Fruit fly (Drosophila melanogaster): ENCODE measurements around the gene CG14115.
A peak's percentile ranks its signal among the peaks of the same experiment; 100 is the strongest.

CG14115 gene

dm6 chr3L:13022160-13022853, 38.9 kb downstream of the CG14115 start, which contains the start of gene Adk2 (continued):
- TF ChIP-seq ttk (GFP tag; IDR thresholded peaks at IDR 0.05): peak; percentile 24; the same call in 1 of the 2 replicates
- TF ChIP-seq h (optimal IDR thresholded peaks at IDR 0.05): no peak
- TF ChIP-seq CG16813 (GFP tag; IDR thresholded peaks at IDR 0.05; ENCODE audit: partially characterized antibody): no peak; the same call in 2 of the 3 replicates
- TF ChIP-seq CG13624 (GFP tag; optimal IDR thresholded peaks at IDR 0.05): no peak
- no peak for TF ChIP-seq odd (GFP tag; optimal IDR thresholded peaks at IDR 0.05)
- TF ChIP-seq CG17385 (GFP tag; optimal IDR thresholded peaks at IDR 0.05): no peak
- no peak for TF ChIP-seq zen2 (GFP tag; IDR thresholded peaks at IDR 0.05; ENCODE audit: partially characterized antibody)
- no peak for TF ChIP-seq nau (GFP tag; optimal IDR thresholded peaks at IDR 0.05)
- TF ChIP-seq HmgZ (tag; optimal IDR thresholded peaks at IDR 0.05): no peak
- peak; percentile 89 for TF ChIP-seq cg (GFP tag; optimal IDR thresholded peaks at IDR 0.05)
- no peak for TF ChIP-seq CG9817 (tag; optimal IDR thresholded peaks at IDR 0.05)
- no peak for TF ChIP-seq CG4617 (GFP tag; optimal IDR thresholded peaks at IDR 0.05; ENCODE audit: borderline replicate concordance)
- TF ChIP-seq crp (GFP tag; optimal IDR thresholded peaks at IDR 0.05): no peak
- TF ChIP-seq CG2875 (GFP tag; optimal IDR thresholded peaks at IDR 0.05): no peak
- TF ChIP-seq Sin3A (optimal IDR thresholded peaks at IDR 0.05): no peak
- no peak for TF ChIP-seq disco-r (GFP tag; optimal IDR thresholded peaks at IDR 0.05)
- no peak for TF ChIP-seq bab2 (GFP tag; optimal IDR thresholded peaks at IDR 0.05)
- no peak for TF ChIP-seq Camta (GFP tag; optimal IDR thresholded peaks at IDR 0.05)
- TF ChIP-seq CG7372 (GFP tag; IDR thresholded peaks at IDR 0.05): peak; percentile 8; the same call in 1 of the 2 replicates
- no peak for TF ChIP-seq yki (optimal IDR thresholded peaks at IDR 0.05)
- TF ChIP-seq CG8359 (GFP tag; optimal IDR thresholded peaks at IDR 0.05; ENCODE audit: borderline replicate concordance): no peak
- peak; percentile 23; the same call in 1 of the 2 replicates for TF ChIP-seq sob (GFP tag; IDR thresholded peaks at IDR 0.05)
- no peak for TF ChIP-seq lov (optimal IDR thresholded peaks at IDR 0.05)
- TF ChIP-seq lov (GFP tag; IDR thresholded peaks at IDR 0.05): no peak
- no peak for TF ChIP-seq CG6254 (GFP tag; optimal IDR thresholded peaks at IDR 0.05)
- TF ChIP-seq CG3847 (GFP tag; IDR thresholded peaks at IDR 0.05): no peak; the same call in 1 of the 2 replicates
- peak; percentile 15; the same call in 1 of the 2 replicates for TF ChIP-seq Rx (GFP tag; IDR thresholded peaks at IDR 0.05)
- no peak for TF ChIP-seq grau (tag; optimal IDR thresholded peaks at IDR 0.05)
- no peak for TF ChIP-seq CG14050 (GFP tag; IDR thresholded peaks at IDR 0.05)
- no peak for TF ChIP-seq dmrt11E (tag; optimal IDR thresholded peaks at IDR 0.05)
- TF ChIP-seq CG11723 (GFP tag; optimal IDR thresholded peaks at IDR 0.05): no peak
- TF ChIP-seq Bteb2 (GFP tag; optimal IDR thresholded peaks at IDR 0.05): no peak
- TF ChIP-seq CG15011 (GFP tag; optimal IDR thresholded peaks at IDR 0.05): no peak
- no peak for TF ChIP-seq GATAe (GFP tag; conservative IDR thresholded peaks at IDR 0.05)
- TF ChIP-seq CG14441 (GFP tag; IDR thresholded peaks at IDR 0.05): peak; percentile 55
- TF ChIP-seq Sry-δ (GFP tag; optimal IDR thresholded peaks at IDR 0.05): no peak
- TF ChIP-seq jigr1 (GFP tag; IDR thresholded peaks at IDR 0.05): no peak
- no peak for TF ChIP-seq Sox100B (GFP tag; optimal IDR thresholded peaks at IDR 0.05)
- TF ChIP-seq CG31388 (GFP tag; optimal IDR thresholded peaks at IDR 0.05): no peak
- no peak for TF ChIP-seq CG5245 (GFP tag; optimal IDR thresholded peaks at IDR 0.05)
- no peak for TF ChIP-seq CG10654 (GFP tag; optimal IDR thresholded peaks at IDR 0.05)
- peak; percentile 29 for TF ChIP-seq tup (GFP tag; optimal IDR thresholded peaks at IDR 0.05)
- no peak for TF ChIP-seq Fer2 (tag; optimal IDR thresholded peaks at IDR 0.05)
- no peak for TF ChIP-seq CG30431 (GFP tag; optimal IDR thresholded peaks at IDR 0.05)
- no peak for TF ChIP-seq CG7839 (tag; optimal IDR thresholded peaks at IDR 0.05)
- TF ChIP-seq Hey (tag; optimal IDR thresholded peaks at IDR 0.05): no peak
- TF ChIP-seq btn (GFP tag; optimal IDR thresholded peaks at IDR 0.05): no peak
- no peak for TF ChIP-seq CG2202 (tag; optimal IDR thresholded peaks at IDR 0.05)
- TF ChIP-seq CG17328 (GFP tag; IDR thresholded peaks at IDR 0.05): peak; percentile 13; the same call in 1 of the 2 replicates
- TF ChIP-seq CG1024 (GFP tag; IDR thresholded peaks at IDR 0.05): no peak
- TF ChIP-seq CG9797 (GFP tag; optimal IDR thresholded peaks at IDR 0.05): peak; percentile 75
